Fruit fly (Drosophila melanogaster): ENCODE results near the gene IFT54.

dm6 chr3R:14277894-14278522 is 24.2 kb upstream of the IFT54 start:
- no peak for TF ChIP-seq CTCF (optimal IDR thresholded peaks at IDR 0.05)
- TF ChIP-seq CG8478 (optimal IDR thresholded peaks at IDR 0.05), result no peak

Data from S2 (cell line).